Fruit fly (Drosophila melanogaster) whole organism, embryonic: ENCODE data around the gene caup.

Source experiments
- Abd-B ChIP-seq: fragments of 200-800 bp; sonication (Bioruptor generic); optimal IDR thresholded peaks from 2 replicates; lab custom pipeline; 2018; ENCODE audit warnings: missing biosample characterization, mild to moderate bottlenecking, missing genetic modification characterization, moderate library complexity
- CG11695 ChIP-seq: fragments of 200-800 bp; sonication (Bioruptor generic); IDR thresholded peaks from 3 replicates; pipeline ENCODE4 v1.3.6; 2022; ENCODE audit warnings: missing biosample characterization, missing genetic modification characterization
- CG12391 ChIP-seq: fragments of 200-800 bp; sonication (Bioruptor generic); optimal IDR thresholded peaks from 3 replicates; lab custom pipeline; 2018; ENCODE audit warnings: missing biosample characterization, mild to moderate bottlenecking, missing genetic modification characterization, moderate library complexity
- CG13894 ChIP-seq: fragments of 200-800 bp; sonication (Bioruptor generic); optimal IDR thresholded peaks from 3 replicates; lab custom pipeline; 2018; ENCODE audit warnings: missing biosample characterization, mild to moderate bottlenecking, missing genetic modification characterization, moderate library complexity
- CG14860 ChIP-seq: fragments of 200-800 bp; sonication (Bioruptor generic); IDR thresholded peaks from 3 replicates; pipeline ENCODE4 v1.3.6; 2022; ENCODE audit warnings: missing biosample characterization, missing genetic modification characterization; ENCODE audit not compliant: partially characterized antibody
- CG15479 ChIP-seq: fragments of 200-800 bp; sonication (Bioruptor generic); optimal IDR thresholded peaks from 3 replicates; lab custom pipeline; 2019; ENCODE audit warnings: missing biosample characterization, mild to moderate bottlenecking, missing genetic modification characterization, moderate library complexity
- CG15601 ChIP-seq: fragments of 200-800 bp; sonication (Bioruptor generic); optimal IDR thresholded peaks from 3 replicates; lab custom pipeline; 2019; ENCODE audit warnings: missing biosample characterization, mild to moderate bottlenecking, missing genetic modification characterization, moderate library complexity
- CG32767 ChIP-seq: fragments of 200-800 bp; sonication (Bioruptor generic); IDR thresholded peaks from 2 replicates; pipeline ENCODE4 v1.3.6; 2022; ENCODE audit warnings: missing biosample characterization, missing genetic modification characterization
- CG32772 ChIP-seq: fragments of 200-800 bp; sonication (Bioruptor generic); IDR thresholded peaks from 2 replicates; pipeline ENCODE4 v1.3.6; 2022; ENCODE audit warnings: missing biosample characterization, missing genetic modification characterization
- CG4328 ChIP-seq: fragments of 200-800 bp; sonication (Bioruptor generic); optimal IDR thresholded peaks from 3 replicates; lab custom pipeline; 2017; ENCODE audit warnings: missing biosample characterization, missing genetic modification reagents, missing genetic modification characterization
- CG4360 ChIP-seq: fragments of 200-800 bp; sonication (Bioruptor generic); IDR thresholded peaks from 2 replicates; pipeline ENCODE4 v1.3.6; 2022; ENCODE audit warnings: missing biosample characterization, missing genetic modification characterization
- CG7786 ChIP-seq: fragments of 200-800 bp; sonication (Bioruptor generic); optimal IDR thresholded peaks from 2 replicates; lab custom pipeline; 2016; ENCODE audit warnings: missing biosample characterization, missing genetic modification characterization
- CG8944 ChIP-seq: fragments of 200-800 bp; sonication (Bioruptor generic); optimal IDR thresholded peaks from 3 replicates; lab custom pipeline; 2016; ENCODE audit warnings: missing biosample characterization, missing genetic modification characterization
- CG9932 ChIP-seq: fragments of 200-800 bp; sonication (Bioruptor generic); IDR thresholded peaks from 2 replicates; pipeline ENCODE4 v1.3.6; 2022; ENCODE audit warnings: missing biosample characterization, missing genetic modification characterization
- CrebB ChIP-seq: fragments of 200-800 bp; sonication (Bioruptor generic); optimal IDR thresholded peaks from 3 replicates; lab custom pipeline; 2018; ENCODE audit warnings: missing biosample characterization, mild to moderate bottlenecking, missing genetic modification characterization
- D19B ChIP-seq: fragments of 200-800 bp; sonication (Bioruptor generic); optimal IDR thresholded peaks from 2 replicates; lab custom pipeline; 2017; ENCODE audit warnings: missing biosample characterization, mild to moderate bottlenecking, missing genetic modification characterization
- Dbx ChIP-seq: fragments of 200-800 bp; sonication (Bioruptor generic); IDR thresholded peaks from 3 replicates; pipeline ENCODE4 v1.3.6; 2022; ENCODE audit warnings: missing biosample characterization, missing genetic modification characterization
- Deaf1 ChIP-seq: fragments of 200-800 bp; optimal IDR thresholded peaks from 3 replicates; lab custom pipeline; 2019; ENCODE audit warnings: missing biosample characterization, mild to moderate bottlenecking, missing genetic modification characterization, moderate library complexity
- Dll ChIP-seq: fragments of 200-800 bp; sonication (Bioruptor generic); IDR thresholded peaks from 4 replicates; pipeline ENCODE4 v1.3.6; 2022; ENCODE audit warnings: missing biosample characterization, missing genetic modification characterization; ENCODE audit not compliant: partially characterized antibody
- HmgD ChIP-seq: fragments of 200-800 bp; sonication (Bioruptor generic); optimal IDR thresholded peaks from 3 replicates; lab custom pipeline; 2016; ENCODE audit warnings: missing biosample characterization, missing genetic modification characterization
- HmgZ ChIP-seq: fragments of 200-800 bp; sonication (Bioruptor generic); optimal IDR thresholded peaks from 2 replicates; lab custom pipeline; 2018; ENCODE audit warnings: missing biosample characterization, mild to moderate bottlenecking, missing genetic modification characterization
- Jarid2 ChIP-seq: fragments of 200-800 bp; sonication (Bioruptor generic); optimal IDR thresholded peaks from 3 replicates; lab custom pipeline; 2017; ENCODE audit warnings: mild to moderate bottlenecking, missing biosample characterization, missing genetic modification reagents, missing genetic modification characterization
- MTF-1 ChIP-seq: fragments of 200-800 bp; sonication (Bioruptor generic); optimal IDR thresholded peaks from 2 replicates; lab custom pipeline; 2018; ENCODE audit warnings: missing biosample characterization, mild to moderate bottlenecking, missing genetic modification characterization, borderline replicate concordance
- Med ChIP-seq: fragments of 200-800 bp; sonication (Bioruptor generic); peaks from one replicate; lab custom pipeline; 2016; ENCODE audit warnings: missing biosample characterization, missing genetic modification characterization, mild to moderate bottlenecking, inconsistent platforms, moderate library complexity
- Opbp ChIP-seq: fragments of 200-800 bp; sonication (Bioruptor generic); IDR thresholded peaks from 3 replicates; pipeline ENCODE4 v1.3.6; 2022; ENCODE audit warnings: missing biosample characterization, missing genetic modification characterization; ENCODE audit not compliant: partially characterized antibody
- Sox100B ChIP-seq: fragments of 200-800 bp; sonication (Bioruptor generic); optimal IDR thresholded peaks from 3 replicates; lab custom pipeline; 2018; ENCODE audit warnings: missing biosample characterization, mild to moderate bottlenecking, missing genetic modification characterization
- Stat92E ChIP-seq, 3 experiments: fragments of >200 bp in 2 of 3; fragments of 200-800 bp in 1 of 3; sonication (Bioruptor generic) in 1 of 3; optimal IDR thresholded peaks; 2 replicates each; lab custom pipeline; 2017 to 2019; ENCODE audit warnings: missing biosample characterization in 3 of 3, missing genetic modification characterization in 3 of 3, mild to moderate bottlenecking in 1 of 3, moderate library complexity in 1 of 3
- ara ChIP-seq: fragments of 200-800 bp; sonication (Bioruptor generic); IDR thresholded peaks from 2 replicates; pipeline ENCODE4 v1.3.6; 2022; ENCODE audit warnings: missing biosample characterization, missing genetic modification characterization
- ash1 ChIP-seq: fragments of 200-800 bp; sonication (Bioruptor generic); optimal IDR thresholded peaks from 2 replicates; lab custom pipeline; 2018; ENCODE audit warnings: missing biosample characterization, mild to moderate bottlenecking, missing genetic modification characterization
- btn ChIP-seq: fragments of 200-800 bp; sonication (Bioruptor generic); optimal IDR thresholded peaks from 2 replicates; lab custom pipeline; 2016; ENCODE audit warnings: missing biosample characterization, missing genetic modification characterization
- caup ChIP-seq: fragments of 200-800 bp; sonication (Bioruptor generic); optimal IDR thresholded peaks from 3 replicates; lab custom pipeline; 2017; ENCODE audit warnings: missing biosample characterization, mild to moderate bottlenecking, missing genetic modification characterization, moderate library complexity; ENCODE audit not compliant: severe bottlenecking
- chinmo ChIP-seq: fragments of 200-800 bp; sonication (Bioruptor generic); IDR thresholded peaks from 4 replicates; pipeline ENCODE4 v1.3.6; 2022; ENCODE audit warnings: missing biosample characterization, missing genetic modification characterization; ENCODE audit not compliant: partially characterized antibody
- crol ChIP-seq: fragments of 200-800 bp; sonication (Bioruptor generic); IDR thresholded peaks from 2 replicates; pipeline ENCODE4 v1.3.6; 2022; ENCODE audit warnings: missing biosample characterization, missing genetic modification characterization
- eyg ChIP-seq: fragments of 200-800 bp; sonication (Bioruptor generic); optimal IDR thresholded peaks from 3 replicates; lab custom pipeline; 2016; ENCODE audit warnings: missing biosample characterization, missing genetic modification characterization
- ftz-f1 ChIP-seq: fragments of 200-800 bp; sonication (Bioruptor generic); optimal IDR thresholded peaks from 2 replicates; lab custom pipeline; 2016; ENCODE audit warnings: missing biosample characterization, missing genetic modification characterization
- lola ChIP-seq, 3 experiments: fragments of >200 bp in 2 of 3; fragments of 200-800 bp in 1 of 3; sonication (Bioruptor generic) in 1 of 3; optimal IDR thresholded peaks; 2 replicates each; lab custom pipeline; 2017 to 2019; ENCODE audit warnings: missing biosample characterization in 3 of 3, missing genetic modification characterization in 3 of 3, mild to moderate bottlenecking in 1 of 3, moderate library complexity in 1 of 3
- mirr ChIP-seq: fragments of 200-800 bp; sonication (Bioruptor generic); optimal IDR thresholded peaks from 3 replicates; lab custom pipeline; 2018; ENCODE audit warnings: missing biosample characterization, mild to moderate bottlenecking, missing genetic modification characterization
- mld ChIP-seq: fragments of 200-800 bp; sonication (Bioruptor generic); IDR thresholded peaks from 3 replicates; pipeline ENCODE4 v1.3.6; 2022; ENCODE audit warnings: missing biosample characterization, missing genetic modification characterization; ENCODE audit not compliant: partially characterized antibody
- nerfin-2 ChIP-seq: fragments of 200-800 bp; sonication (Bioruptor generic); IDR thresholded peaks from 2 replicates; pipeline ENCODE4 v1.3.6; 2022; ENCODE audit warnings: missing biosample characterization, missing genetic modification characterization; ENCODE audit not compliant: partially characterized antibody
- odd ChIP-seq: fragments of 200-800 bp; sonication (Bioruptor generic); optimal IDR thresholded peaks from 2 replicates; lab custom pipeline; 2017; ENCODE audit warnings: missing biosample characterization, mild to moderate bottlenecking, missing genetic modification characterization
- pan ChIP-seq, 4 experiments: fragments of >200 bp in 3 of 4; fragments of 200-800 bp in 1 of 4; sonication (Bioruptor generic) in 1 of 4; optimal IDR thresholded peaks in 3 of 4; IDR thresholded peaks in 1 of 4; 2 replicates each; pipeline versions ENCODE4 v1.3.6 to Lab custom; 2017 to 2022; ENCODE audit warnings: missing biosample characterization in 2 of 4, missing genetic modification characterization in 2 of 4, mixed read lengths in 1 of 4
- pfk ChIP-seq: fragments of 200-800 bp; sonication (Bioruptor generic); optimal IDR thresholded peaks from 2 replicates; lab custom pipeline; 2018; ENCODE audit warnings: missing biosample characterization, mild to moderate bottlenecking, missing genetic modification characterization, moderate library complexity
- pita ChIP-seq: fragments of 200-800 bp; sonication (Bioruptor generic); optimal IDR thresholded peaks from 2 replicates; lab custom pipeline; 2017; ENCODE audit warnings: missing biosample characterization, mild to moderate bottlenecking, missing genetic modification characterization
- row ChIP-seq: fragments of 200-800 bp; sonication (Bioruptor generic); IDR thresholded peaks from 3 replicates; pipeline ENCODE4 v1.3.6; 2022; ENCODE audit warnings: missing biosample characterization, missing genetic modification characterization
- sr ChIP-seq: fragments of 200-800 bp; sonication (Bioruptor generic); IDR thresholded peaks from 3 replicates; pipeline ENCODE4 v1.3.6; 2022; ENCODE audit warnings: missing biosample characterization, missing genetic modification characterization
- vvl ChIP-seq: fragments of 200-800 bp; sonication (Bioruptor generic); IDR thresholded peaks from 2 replicates; pipeline ENCODE4 v1.3.6; 2022; ENCODE audit warnings: missing biosample characterization, missing genetic modification characterization
- wdn ChIP-seq: fragments of 200-800 bp; sonication (Bioruptor generic); IDR thresholded peaks from 2 replicates; pipeline ENCODE4 v1.3.6; 2022; ENCODE audit warnings: missing biosample characterization, missing genetic modification characterization
- zfh1 ChIP-seq: fragments of 200-800 bp; sonication (Bioruptor generic); IDR thresholded peaks from 3 replicates; pipeline ENCODE4 v1.3.6; 2022; ENCODE audit warnings: missing biosample characterization, missing genetic modification characterization

The caup gene

DNA sequence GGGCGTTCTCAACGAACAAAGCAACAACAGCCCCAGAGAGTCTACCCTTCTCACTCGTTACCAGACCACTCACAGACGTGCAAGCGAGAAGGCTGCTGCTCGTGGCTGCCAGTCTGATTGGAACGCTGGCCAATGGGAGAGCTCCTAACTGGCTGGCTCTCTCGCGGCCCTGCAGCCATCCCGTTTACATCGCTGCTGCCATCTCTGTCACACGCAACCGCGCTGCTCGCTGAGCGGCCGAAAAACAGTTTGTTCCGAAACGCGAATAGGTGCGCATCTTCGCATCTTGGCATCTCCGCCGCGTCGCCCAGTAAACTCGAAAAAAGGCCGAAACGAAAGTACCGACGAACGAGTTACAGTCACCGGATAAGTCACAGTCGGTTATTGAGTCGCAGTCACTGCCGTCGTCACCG is at the start of gene caup (continued):
- TF ChIP-seq CG7786 (no peak), Opbp (GFP tag; lab: Robert Waterston, UW) (peak; percentile 65), vvl (GFP tag; lab: Robert Waterston, UW) (peak; percentile 51; the same call in 1 of the 2 replicates), CG11695 (GFP tag; lab: Robert Waterston, UW) (0 out of 3 replicates have a peak, but pooled peaks have one; percentile 17), Dll (GFP tag; lab: Robert Waterston, UW) (peak; percentile 12; the same call in 1 of the 4 replicates), ftz-f1 (GFP tag; lab: Kevin White, UChicago) (peak; percentile 79), Stat92E (GFP tag; optimal IDR thresholded peaks at IDR 0.05; lab: Kevin White, UChicago) (no peak), CG15479 (GFP tag; lab: Kevin White, UChicago) (no peak), Jarid2 (GFP tag; lab: Kevin White, UChicago) (peak; percentile 95), pfk (GFP tag; lab: Kevin White, UChicago) (peak; percentile 11), HmgD (GFP tag; lab: Kevin White, UChicago) (peak; percentile 36), CG9932 (no peak), eyg (no peak), HmgZ (tag; lab: Kevin White, UChicago) (peak; percentile 45), ash1 (peak; percentile 59), nerfin-2 (GFP tag; lab: Robert Waterston, UW) (peak; percentile 48; the same call in 1 of the 2 replicates), mirr (peak; percentile 36), crol (peak; percentile 84), Deaf1 (peak; percentile 93), Med (GFP tag; lab: Kevin White, UChicago) (peak; percentile 80), wdn (GFP tag; lab: Robert Waterston, UW) (no peak), CG15601 (tag; lab: Kevin White, UChicago) (no peak), pan (optimal IDR thresholded peaks at IDR 0.05; lab: Kevin White, UChicago) (no peak), pan (GFP tag; optimal IDR thresholded peaks at IDR 0.05 in 1 of 2, IDR thresholded peaks at IDR 0.05 in 1 of 2) (peak in 1 of 2 experiments; percentile 20)

DNA sequence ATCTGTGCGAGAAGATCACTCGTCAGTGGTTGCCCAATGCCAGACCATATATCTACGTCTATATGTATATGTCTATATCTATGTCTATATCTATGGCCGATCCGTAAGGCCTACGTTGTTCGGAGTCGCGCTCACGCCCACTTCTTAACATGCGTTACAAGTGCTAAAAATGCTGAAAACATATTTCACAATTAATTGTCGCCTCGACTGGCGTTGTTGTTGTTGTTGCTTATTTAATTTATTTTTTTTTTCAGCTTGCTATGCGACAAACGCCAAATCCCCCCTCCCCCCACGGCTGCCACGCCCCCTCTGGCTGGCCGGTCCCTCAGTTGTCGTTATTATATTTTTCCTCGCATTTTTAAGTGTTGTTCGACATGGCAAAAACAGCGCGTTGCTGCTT is 45.1 kb upstream of the caup start:
- no peak for TF ChIP-seq CrebB (tag; lab: Kevin White, UChicago)
- no peak for TF ChIP-seq pita (GFP tag; lab: Kevin White, UChicago)
- TF ChIP-seq Sox100B (GFP tag; lab: Kevin White, UChicago): no peak
- TF ChIP-seq CG14860 (GFP tag; lab: Robert Waterston, UW): no peak
- TF ChIP-seq row (GFP tag; lab: Robert Waterston, UW): no peak
- TF ChIP-seq MTF-1 (GFP tag; lab: Kevin White, UChicago): no peak
- TF ChIP-seq CG13894 (tag; lab: Kevin White, UChicago): peak; percentile 78
- TF ChIP-seq CG4328 (GFP tag; lab: Kevin White, UChicago): peak; percentile 37
- no peak for TF ChIP-seq mld (GFP tag; lab: Robert Waterston, UW)
- TF ChIP-seq zfh1 (GFP tag; lab: Robert Waterston, UW): no peak
- TF ChIP-seq Abd-B (GFP tag; lab: Kevin White, UChicago): no peak
- TF ChIP-seq crol: peak; percentile 8; the same call in 1 of the 2 replicates
- TF ChIP-seq CG32767 (GFP tag; lab: Robert Waterston, UW): no peak
- no peak for TF ChIP-seq odd (GFP tag; lab: Kevin White, UChicago)
- TF ChIP-seq CG12391: no peak
- peak; percentile 70; the same call in 2 of the 3 replicates for TF ChIP-seq sr (GFP tag; lab: Robert Waterston, UW)
- no peak for TF ChIP-seq D19B
- TF ChIP-seq CG4360: peak; percentile 32; the same call in 1 of the 2 replicates
- 0 out of 4 replicates have a peak, but pooled peaks have one; percentile 38 for TF ChIP-seq chinmo
- no peak for TF ChIP-seq Stat92E (GFP tag; optimal IDR thresholded peaks at IDR 0.05; lab: Kevin White, UChicago)
- no peak for TF ChIP-seq lola (GFP tag; optimal IDR thresholded peaks at IDR 0.05; lab: Kevin White, UChicago)
- no peak for TF ChIP-seq CG8944 (GFP tag; lab: Kevin White, UChicago)
- no peak for TF ChIP-seq btn (GFP tag; lab: Kevin White, UChicago)
- TF ChIP-seq Dbx (GFP tag; lab: Robert Waterston, UW): no peak
- no peak for TF ChIP-seq CG32772 (GFP tag; lab: Robert Waterston, UW)
- peak; percentile 61 for TF ChIP-seq ara (GFP tag; lab: Robert Waterston, UW)
- TF ChIP-seq caup (GFP tag; lab: Kevin White, UChicago): peak; percentile 47
- TF ChIP-seq mirr: peak; percentile 37
